Worm (Caenorhabditis elegans) whole organism, L4 larva: ENCODE data around the gene itr-1.

Experiments
- D1046.2 ChIP-seq: fragments of 200-800 bp; sonication (Bioruptor generic); IDR thresholded peaks from 2 replicates; pipeline ENCODE4 v1.3.6; 2022; ENCODE audit warnings: missing genetic modification characterization, missing compliant biosample characterization
- F26F4.8 ChIP-seq: fragments of 200-800 bp; sonication (Bioruptor generic); conservative IDR thresholded peaks from 2 replicates; pipeline ENCODE4 v1.3.6; 2022; ENCODE audit warnings: missing genetic modification characterization, missing compliant biosample characterization
- R02D3.7 ChIP-seq: fragments of 150-350 bp; sonication (generic microtip); optimal IDR thresholded peaks from 3 replicates; lab custom pipeline; 2014; ENCODE audit warnings: missing biosample characterization, missing genetic modification characterization
- T20F7.1 ChIP-seq: fragments of 200-800 bp; sonication (Bioruptor generic); optimal IDR thresholded peaks from 2 replicates; lab custom pipeline; 2018; ENCODE audit warnings: mild to moderate bottlenecking, missing genetic modification characterization, missing compliant biosample characterization
- Y5F2A.4 ChIP-seq: fragments of 200-800 bp; sonication (Bioruptor generic); optimal IDR thresholded peaks from 2 replicates; lab custom pipeline; 2018; ENCODE audit warnings: mild to moderate bottlenecking, missing genetic modification characterization, missing compliant biosample characterization
- ZK337.2 ChIP-seq: fragments of 200-800 bp; sonication (Bioruptor generic); IDR thresholded peaks from 2 replicates; pipeline ENCODE4 v1.3.6; 2022; ENCODE audit warnings: missing genetic modification reagents, missing genetic modification characterization, missing compliant biosample characterization
- ZK546.5 ChIP-seq, 2 experiments: sonication (generic microtip); optimal IDR thresholded peaks; 2 replicates each; lab custom pipeline; 2017; ENCODE audit warnings: missing biosample characterization in 2 of 2, missing genetic modification characterization in 2 of 2
- aha-1 ChIP-seq: fragments of 150-350 bp; peaks from one replicate; lab custom pipeline; 2014; ENCODE audit warnings: missing biosample characterization, missing genetic modification characterization
- aly-2 ChIP-seq: sonication (generic microtip); optimal IDR thresholded peaks from 2 replicates; lab custom pipeline; 2018; ENCODE audit warnings: missing biosample characterization, missing genetic modification characterization
- attf-4 ChIP-seq: sonication (generic microtip); optimal IDR thresholded peaks from 3 replicates; lab custom pipeline; 2017; ENCODE audit warnings: missing biosample characterization, missing genetic modification characterization
- ceh-20 ChIP-seq: fragments of 200-800 bp; sonication (Bioruptor generic); IDR thresholded peaks from 2 replicates; pipeline ENCODE4 v1.3.6; 2022; ENCODE audit warnings: missing genetic modification reagents, missing genetic modification characterization, missing compliant biosample characterization
- ceh-44 ChIP-seq: fragments of 200-800 bp; sonication (Bioruptor generic); IDR thresholded peaks from 2 replicates; pipeline ENCODE4 v1.3.6; 2022; ENCODE audit warnings: missing genetic modification reagents, missing genetic modification characterization, missing compliant biosample characterization
- ceh-82 ChIP-seq: sonication (generic microtip); optimal IDR thresholded peaks from 2 replicates; lab custom pipeline; 2017; ENCODE audit warnings: missing biosample characterization, missing genetic modification characterization
- ctbp-1 ChIP-seq: fragments of 200-800 bp; sonication (Bioruptor generic); IDR thresholded peaks from 2 replicates; pipeline ENCODE4 v1.3.6; 2022; ENCODE audit warnings: missing genetic modification reagents, missing genetic modification characterization, missing compliant biosample characterization
- daf-16 ChIP-seq, 3 experiments: sonication (generic microtip); optimal IDR thresholded peaks; 2 replicates each; lab custom pipeline; 2016 to 2017; ENCODE audit warnings: missing genetic modification characterization in 3 of 3, missing genetic modification reagents in 3 of 3, mild to moderate bottlenecking in 2 of 3, missing compliant biosample characterization in 2 of 3, missing biosample characterization in 1 of 3, moderate library complexity in 1 of 3
- dpl-1 ChIP-seq: fragments of 150-350 bp; optimal IDR thresholded peaks from 2 replicates; lab custom pipeline; 2014; ENCODE audit warnings: missing biosample characterization, missing genetic modification reagents, missing genetic modification characterization
- egl-27 ChIP-seq: sonication (generic microtip); optimal IDR thresholded peaks from 3 replicates; lab custom pipeline; 2017; ENCODE audit warnings: missing biosample characterization, missing genetic modification reagents, missing genetic modification characterization
- gei-8 ChIP-seq: fragments of 200-800 bp; sonication (Bioruptor generic); optimal IDR thresholded peaks from 2 replicates; lab custom pipeline; 2018; ENCODE audit warnings: mild to moderate bottlenecking, missing genetic modification characterization, missing compliant biosample characterization
- hif-1 ChIP-seq, 2 experiments: sonication (generic microtip); optimal IDR thresholded peaks; 2 replicates each; lab custom pipeline; 2016 to 2017; ENCODE audit warnings: missing compliant biosample characterization in 2 of 2, missing genetic modification characterization in 2 of 2, missing genetic modification reagents in 2 of 2, missing genotype in 2 of 2, mild to moderate bottlenecking in 1 of 2
- hlh-11 ChIP-seq: fragments of 200-800 bp; sonication (Bioruptor generic); optimal IDR thresholded peaks from 2 replicates; lab custom pipeline; 2018; ENCODE audit warnings: mild to moderate bottlenecking, missing genetic modification characterization, missing compliant biosample characterization
- hlh-30 ChIP-seq: sonication (generic microtip); optimal IDR thresholded peaks from 2 replicates; lab custom pipeline; 2017; ENCODE audit warnings: antibody characterized with exemption, mild to moderate bottlenecking, missing genetic modification characterization, missing compliant biosample characterization; ENCODE audit not compliant: insufficient read depth
- hmg-1.1 ChIP-seq: fragments of 200-800 bp; sonication (Bioruptor generic); IDR thresholded peaks from 2 replicates; pipeline ENCODE4 v1.3.6; 2022; ENCODE audit warnings: missing genetic modification reagents, missing genetic modification characterization, missing compliant biosample characterization
- jun-1 ChIP-seq: fragments of 150-350 bp; optimal IDR thresholded peaks from 2 replicates; lab custom pipeline; 2014; ENCODE audit warnings: missing biosample characterization, missing genetic modification reagents, missing genetic modification characterization
- lim-7 ChIP-seq: fragments of 200-800 bp; sonication (Bioruptor generic); IDR thresholded peaks from 2 replicates; pipeline ENCODE4 v1.3.6; 2022; ENCODE audit warnings: missing genetic modification characterization, missing compliant biosample characterization
- lin-1 ChIP-seq: fragments of 200-800 bp; sonication (Bioruptor generic); IDR thresholded peaks from 2 replicates; pipeline ENCODE4 v1.3.6; 2022; ENCODE audit warnings: missing genetic modification reagents, missing genetic modification characterization, missing compliant biosample characterization
- lin-29 ChIP-seq: fragments of 200-800 bp; sonication (Bioruptor generic); IDR thresholded peaks from 2 replicates; pipeline ENCODE4 v1.3.6; 2022; ENCODE audit warnings: missing genetic modification reagents, missing genetic modification characterization, missing compliant biosample characterization
- lin-38 ChIP-seq: fragments of 200-800 bp; sonication (Bioruptor generic); IDR thresholded peaks from 2 replicates; pipeline ENCODE4 v1.3.6; 2022; ENCODE audit warnings: missing genetic modification reagents, missing genetic modification characterization, missing compliant biosample characterization
- lin-39 ChIP-seq: fragments of 150-350 bp; optimal IDR thresholded peaks from 2 replicates; lab custom pipeline; 2014; ENCODE audit warnings: missing biosample characterization, missing genetic modification reagents, missing genetic modification characterization
- lsy-2 ChIP-seq, 2 experiments: fragments of 150-350 bp in 1 of 2; sonication (generic microtip) in 1 of 2; optimal IDR thresholded peaks; 2 replicates each; lab custom pipeline; 2014 to 2017; ENCODE audit warnings: missing biosample characterization in 2 of 2, missing genetic modification characterization in 2 of 2
- mdl-1 ChIP-seq, 2 experiments: fragments of 150-350 bp in 1 of 2; sonication (generic microtip) in 1 of 2; optimal IDR thresholded peaks; 2 replicates each; lab custom pipeline; 2014 to 2017; ENCODE audit warnings: missing biosample characterization in 2 of 2, missing genetic modification characterization in 2 of 2
- mdt-29 ChIP-seq: fragments of 200-800 bp; sonication (Bioruptor generic); IDR thresholded peaks from 2 replicates; pipeline ENCODE4 v1.3.6; 2022; ENCODE audit warnings: missing genetic modification reagents, missing genetic modification characterization, missing compliant biosample characterization
- nhr-237 ChIP-seq: sonication (generic microtip); optimal IDR thresholded peaks from 2 replicates; lab custom pipeline; 2017; ENCODE audit warnings: missing biosample characterization, missing genetic modification characterization
- nhr-41 ChIP-seq: fragments of 200-800 bp; sonication (Bioruptor generic); IDR thresholded peaks from 2 replicates; pipeline ENCODE4 v1.3.6; 2022; ENCODE audit warnings: missing genetic modification reagents, missing genetic modification characterization, missing compliant biosample characterization
- nhr-6 ChIP-seq: fragments of 150-350 bp; optimal IDR thresholded peaks from 2 replicates; lab custom pipeline; 2014; ENCODE audit warnings: missing biosample characterization, missing genetic modification characterization
- nhr-76 ChIP-seq: fragments of 150-350 bp; optimal IDR thresholded peaks from 2 replicates; lab custom pipeline; 2014; ENCODE audit warnings: missing biosample characterization, missing genetic modification characterization
- nhr-77 ChIP-seq: fragments of 150-350 bp; optimal IDR thresholded peaks from 2 replicates; lab custom pipeline; 2014; ENCODE audit warnings: missing biosample characterization, missing genetic modification characterization
- pha-4 ChIP-seq, 2 experiments: fragments of 150-350 bp in 1 of 2; fragments of 200-800 bp in 1 of 2; sonication (Bioruptor generic) in 1 of 2; IDR thresholded peaks in 1 of 2; optimal IDR thresholded peaks in 1 of 2; 2 replicates each; pipeline versions ENCODE4 v1.3.6 to Lab custom; 2014 to 2022; ENCODE audit warnings: missing genetic modification characterization in 2 of 2, missing genetic modification reagents in 2 of 2, missing biosample characterization in 1 of 2, missing compliant biosample characterization in 1 of 2
- sdz-12 ChIP-seq: fragments of 200-800 bp; sonication (Bioruptor generic); optimal IDR thresholded peaks from 2 replicates; lab custom pipeline; 2018; ENCODE audit warnings: mild to moderate bottlenecking, missing genetic modification characterization, missing compliant biosample characterization
- set-16 ChIP-seq: fragments of 200-800 bp; sonication (Bioruptor generic); IDR thresholded peaks from 2 replicates; pipeline ENCODE4 v1.3.6; 2022; ENCODE audit warnings: missing genetic modification reagents, missing genetic modification characterization, missing compliant biosample characterization
- spr-3 ChIP-seq: fragments of 200-800 bp; sonication (Bioruptor generic); optimal IDR thresholded peaks from 2 replicates; lab custom pipeline; 2018; ENCODE audit warnings: mild to moderate bottlenecking, missing genetic modification characterization, missing compliant biosample characterization
- tag-97 ChIP-seq: fragments of 200-800 bp; sonication (Bioruptor generic); IDR thresholded peaks from 2 replicates; pipeline ENCODE4 v1.3.6; 2022; ENCODE audit warnings: missing genetic modification characterization, missing compliant biosample characterization
- tra-1 ChIP-seq: fragments of 200-800 bp; sonication (Bioruptor generic); IDR thresholded peaks from 2 replicates; pipeline ENCODE4 v1.3.6; 2022; ENCODE audit warnings: missing genetic modification reagents, missing genetic modification characterization, missing compliant biosample characterization
- unc-39 ChIP-seq: sonication (generic microtip); optimal IDR thresholded peaks from 2 replicates; lab custom pipeline; 2017; ENCODE audit warnings: missing biosample characterization, missing genetic modification characterization
- unc-62 ChIP-seq, 3 experiments: fragments of 150-350 bp in 1 of 3; sonication (generic microtip); optimal IDR thresholded peaks in 2 of 3; peaks in 1 of 3; 1 replicate in 1 of 3; 2 replicates in 2 of 3; lab custom pipeline; 2014 to 2017; ENCODE audit warnings: missing biosample characterization in 3 of 3, missing genetic modification characterization in 3 of 3, missing genetic modification reagents in 3 of 3, missing genotype in 1 of 3
- vab-7 ChIP-seq: fragments of 200-800 bp; sonication (Bioruptor generic); IDR thresholded peaks from 2 replicates; pipeline ENCODE4 v1.3.6; 2022; ENCODE audit warnings: missing genetic modification reagents, missing genetic modification characterization, missing compliant biosample characterization
- zfp-3 ChIP-seq: fragments of 200-800 bp; sonication (Bioruptor generic); conservative IDR thresholded peaks from 2 replicates; pipeline ENCODE4 v1.3.6; 2022; ENCODE audit warnings: missing genetic modification reagents, missing genetic modification characterization, missing compliant biosample characterization

The itr-1 gene

ce11 chrIV:7654212-7654778 is 20.7 kb upstream of the itr-1 start, which contains the start of gene nrde-4 (continued):
- TF ChIP-seq hif-1 (tag; optimal IDR thresholded peaks at IDR 0.05; lab: Kevin White, UChicago) (peak in 1 of 2 experiments; percentile 71), R02D3.7 (tag; lab: Kevin White, UChicago) (no peak), lin-29 (GFP tag; lab: Robert Waterston, UW) (no peak), attf-4 (no peak), unc-39 (tag; lab: Kevin White, UChicago) (no peak), D1046.2 (GFP tag; lab: Robert Waterston, UW) (no peak), F26F4.8 (GFP tag; lab: Robert Waterston, UW) (no peak), lim-7 (GFP tag; lab: Robert Waterston, UW) (no peak), nhr-6 (tag; lab: Kevin White, UChicago) (peak; percentile 86), tra-1 (GFP tag; lab: Robert Waterston, UW) (no peak), lsy-2 (tag; optimal IDR thresholded peaks at IDR 0.05; lab: Kevin White, UChicago) (peak in 1 of 2 experiments; percentile 74)
- TF ChIP-seq, all 104 proteins: peak for 23

DNA sequence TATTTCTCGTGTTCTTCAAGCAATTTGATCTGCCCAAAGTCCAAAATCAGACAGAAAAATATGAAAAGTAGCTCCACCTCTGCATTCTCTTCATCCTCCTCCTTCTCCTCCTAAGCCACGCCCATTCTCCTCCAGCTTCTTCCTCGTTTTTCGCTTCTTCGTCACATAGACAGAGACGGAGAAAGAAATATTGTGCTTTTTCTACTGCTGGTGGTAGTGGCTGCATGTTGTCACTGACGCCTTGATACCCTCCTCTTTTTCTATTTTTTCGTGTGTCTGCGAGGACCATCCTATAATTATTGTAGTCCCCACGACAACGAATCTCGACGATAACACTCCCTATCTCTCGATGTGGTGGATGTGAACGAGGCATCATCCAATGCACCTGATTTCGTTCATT is 16.4 kb upstream of the itr-1 start, which contains the start of gene C08G9.1:
Gene C08G9.1, plus strand, starts transcription at position 175 of the 400 bp plus-strand sequence.
- TF ChIP-seq ceh-44 (GFP tag; lab: Robert Waterston, UW): no peak
- TF ChIP-seq lsy-2 (tag; optimal IDR thresholded peaks at IDR 0.05; lab: Kevin White, UChicago): peak in 1 of 2 experiments; percentile 4
- TF ChIP-seq ctbp-1 (GFP tag; lab: Robert Waterston, UW): no peak
- no peak for TF ChIP-seq T20F7.1
- no peak for TF ChIP-seq nhr-76 (tag; lab: Kevin White, UChicago)
- TF ChIP-seq hmg-1.1 (GFP tag; lab: Robert Waterston, UW): peak; percentile 44; the same call in 1 of the 2 replicates
- TF ChIP-seq attf-4: no peak
- no peak for TF ChIP-seq ZK546.5 (tag; optimal IDR thresholded peaks at IDR 0.05; lab: Kevin White, UChicago)
- TF ChIP-seq mdt-29 (GFP tag; lab: Robert Waterston, UW): no peak
- no peak for TF ChIP-seq mdl-1 (tag; optimal IDR thresholded peaks at IDR 0.05; lab: Kevin White, UChicago)
- peak in 1 of 2 experiments; percentile 74 for TF ChIP-seq unc-62 (GFP tag; optimal IDR thresholded peaks at IDR 0.05 in 1 of 2; lab: Kevin White, UChicago)
- no peak for TF ChIP-seq unc-62 (tag; optimal IDR thresholded peaks at IDR 0.05; lab: Kevin White, UChicago)
- TF ChIP-seq aly-2 (tag; lab: Kevin White, UChicago): no peak
- no peak for TF ChIP-seq spr-3 (GFP tag; lab: Kevin White, UChicago)

DNA sequence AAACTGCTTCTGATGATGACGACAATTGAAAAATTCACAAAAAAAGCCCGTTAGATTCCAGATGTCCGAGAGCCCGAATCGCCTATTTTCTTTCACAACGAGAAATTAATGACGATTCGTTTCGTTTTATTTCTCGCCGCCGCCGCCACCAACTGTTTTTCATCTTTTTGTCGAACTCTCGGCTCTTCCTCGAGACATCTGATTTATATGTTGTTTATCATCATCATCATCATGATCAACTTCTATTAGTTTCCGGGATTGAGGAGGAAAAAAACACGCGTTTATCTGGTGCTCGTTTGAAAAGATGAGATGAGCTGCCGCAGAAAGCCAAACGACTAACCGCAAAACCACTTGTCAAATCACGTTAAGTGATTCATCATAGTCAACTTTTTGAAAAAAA is 15.5 kb upstream of the itr-1 start:
- TF ChIP-seq jun-1 (tag; lab: Kevin White, UChicago): no peak
- TF ChIP-seq lin-1 (GFP tag; lab: Robert Waterston, UW): no peak
- no peak for TF ChIP-seq D1046.2 (GFP tag; lab: Robert Waterston, UW)
- TF ChIP-seq nhr-77 (tag; lab: Kevin White, UChicago): no peak
- TF ChIP-seq gei-8 (GFP tag; lab: Kevin White, UChicago): no peak
- no peak for TF ChIP-seq dpl-1
- no peak for TF ChIP-seq Y5F2A.4 (GFP tag; lab: Kevin White, UChicago)
- TF ChIP-seq lin-39 (tag; lab: Kevin White, UChicago): no peak
- TF ChIP-seq aly-2 (tag; lab: Kevin White, UChicago): no peak
- TF ChIP-seq ceh-82 (tag; lab: Kevin White, UChicago): no peak
- TF ChIP-seq ceh-20 (GFP tag; lab: Robert Waterston, UW): 0 out of 2 replicates have a peak, but pooled peaks have one; percentile 8
- TF ChIP-seq pha-4 (GFP tag; IDR thresholded peaks at IDR 0.05; lab: Robert Waterston, UW): no peak
- no peak for TF ChIP-seq pha-4 (tag; optimal IDR thresholded peaks at IDR 0.05; lab: Kevin White, UChicago)
- TF ChIP-seq nhr-237 (tag; lab: Kevin White, UChicago): no peak
- no peak for TF ChIP-seq sdz-12
- TF ChIP-seq tag-97 (GFP tag; lab: Robert Waterston, UW): no peak
- TF ChIP-seq daf-16 (GFP tag; optimal IDR thresholded peaks at IDR 0.05; lab: Kevin White, UChicago): peak in 1 of 2 experiments; percentile 78
- no peak for TF ChIP-seq daf-16 (tag; optimal IDR thresholded peaks at IDR 0.05; lab: Kevin White, UChicago)
- no peak for TF ChIP-seq set-16 (GFP tag; lab: Robert Waterston, UW)
- no peak for TF ChIP-seq lin-38 (GFP tag; lab: Robert Waterston, UW)
- no peak for TF ChIP-seq aha-1 (tag; lab: Kevin White, UChicago)
- TF ChIP-seq egl-27 (tag; lab: Kevin White, UChicago): no peak
- no peak for TF ChIP-seq zfp-3 (GFP tag; lab: Robert Waterston, UW)
- no peak for TF ChIP-seq nhr-41 (GFP tag; lab: Robert Waterston, UW)
- no peak for TF ChIP-seq ZK337.2
- peak; percentile 16 for TF ChIP-seq hlh-30 (tag; lab: Kevin White, UChicago)
- TF ChIP-seq hlh-11 (tag; lab: Kevin White, UChicago): peak; percentile 40
- no peak for TF ChIP-seq vab-7
